Worm (Caenorhabditis elegans) whole organism, young adult: ENCODE measurements around the gene T27E7.9.

Experiments
- B0019.2 ChIP-seq: fragments of 200-800 bp; sonication (Bioruptor generic); conservative IDR thresholded peaks from 2 replicates; pipeline ENCODE4 v1.3.6; 2022; ENCODE audit warnings: missing genetic modification reagents, missing genetic modification characterization, missing compliant biosample characterization
- C17E4.6 ChIP-seq: fragments of 200-800 bp; sonication (Bioruptor generic); IDR thresholded peaks from 2 replicates; pipeline ENCODE4 v1.3.6; 2022; ENCODE audit warnings: missing genetic modification reagents, missing genetic modification characterization, missing compliant biosample characterization
- F52B5.7 ChIP-seq: sonication (generic microtip); optimal IDR thresholded peaks from 2 replicates; lab custom pipeline; 2016; ENCODE audit warnings: mild to moderate bottlenecking, missing genetic modification characterization, missing compliant biosample characterization
- F57C9.4 ChIP-seq: sonication (generic microtip); optimal IDR thresholded peaks from 2 replicates; lab custom pipeline; 2017; ENCODE audit warnings: mild to moderate bottlenecking, missing genetic modification characterization, missing compliant biosample characterization
- Y53G8AR.9 ChIP-seq: fragments of 200-800 bp; sonication (Bioruptor generic); conservative IDR thresholded peaks from 2 replicates; pipeline ENCODE4 v1.3.6; 2022; ENCODE audit warnings: missing genetic modification reagents, missing genetic modification characterization, missing compliant biosample characterization
- Y79H2A.3 ChIP-seq: fragments of 200-800 bp; sonication (Bioruptor generic); conservative IDR thresholded peaks from 2 replicates; pipeline ENCODE4 v1.3.6; 2022; ENCODE audit warnings: missing genetic modification reagents, missing genetic modification characterization, missing compliant biosample characterization
- ZK185.1 ChIP-seq: sonication (generic microtip); optimal IDR thresholded peaks from 2 replicates; lab custom pipeline; 2016; ENCODE audit warnings: mild to moderate bottlenecking, missing genetic modification characterization, missing compliant biosample characterization; ENCODE audit not compliant: poor library complexity, severe bottlenecking
- ama-1 ChIP-seq, 3 experiments: fragments of 150-350 bp in 1 of 3; sonication (generic microtip) in 2 of 3; optimal IDR thresholded peaks; 2 replicates each; lab custom pipeline; 2014 to 2018; ENCODE audit warnings: missing biosample characterization in 2 of 3, missing genetic modification characterization in 2 of 3, missing genetic modification reagents in 2 of 3
- athp-1 ChIP-seq: sonication (generic microtip); optimal IDR thresholded peaks from 2 replicates; lab custom pipeline; 2017; ENCODE audit warnings: mild to moderate bottlenecking, missing genetic modification characterization, missing compliant biosample characterization
- attf-6 ChIP-seq: fragments of 200-800 bp; sonication (Bioruptor generic); IDR thresholded peaks from 2 replicates; pipeline ENCODE4 v1.3.6; 2022; ENCODE audit warnings: missing genetic modification reagents, missing genetic modification characterization, missing compliant biosample characterization
- cebp-1 ChIP-seq, 2 experiments: fragments of 200-800 bp in 1 of 2; sonication (Bioruptor generic) in 1 of 2; sonication (generic microtip) in 1 of 2; IDR thresholded peaks in 1 of 2; optimal IDR thresholded peaks in 1 of 2; 2 replicates each; pipeline versions ENCODE4 v1.3.6 to Lab custom; 2017 to 2022; ENCODE audit warnings: missing compliant biosample characterization in 2 of 2, missing genetic modification characterization in 2 of 2, mild to moderate bottlenecking in 1 of 2, missing genetic modification reagents in 1 of 2, moderate library complexity in 1 of 2
- cebp-2 ChIP-seq: fragments of 200-800 bp; sonication (Bioruptor generic); IDR thresholded peaks from 2 replicates; pipeline ENCODE4 v1.3.6; 2022; ENCODE audit warnings: missing genetic modification characterization, missing compliant biosample characterization
- ceh-91 ChIP-seq: fragments of 200-800 bp; sonication (Bioruptor generic); IDR thresholded peaks from 2 replicates; pipeline ENCODE4 v1.3.6; 2022; ENCODE audit warnings: missing genetic modification reagents, missing genetic modification characterization, missing compliant biosample characterization
- dpff-1 ChIP-seq: sonication (generic microtip); optimal IDR thresholded peaks from 2 replicates; lab custom pipeline; 2017; ENCODE audit warnings: mild to moderate bottlenecking, missing genetic modification characterization, missing compliant biosample characterization
- gei-17 ChIP-seq: fragments of 200-800 bp; sonication (Bioruptor generic); optimal IDR thresholded peaks from 2 replicates; lab custom pipeline; 2018; ENCODE audit warnings: mild to moderate bottlenecking, missing genetic modification characterization, missing compliant biosample characterization
- hmg-20 ChIP-seq: fragments of 200-800 bp; sonication (Bioruptor generic); IDR thresholded peaks from 2 replicates; pipeline ENCODE4 v1.3.6; 2022; ENCODE audit warnings: missing genetic modification reagents, missing genetic modification characterization, missing compliant biosample characterization
- hsf-1 ChIP-seq: fragments of 200-800 bp; sonication (Bioruptor generic); IDR thresholded peaks from 2 replicates; pipeline ENCODE4 v1.3.6; 2022; ENCODE audit warnings: missing genetic modification reagents, missing genetic modification characterization, missing compliant biosample characterization
- lin-54 ChIP-seq: fragments of 200-800 bp; sonication (Bioruptor generic); optimal IDR thresholded peaks from 2 replicates; lab custom pipeline; 2018; ENCODE audit warnings: mild to moderate bottlenecking, missing genetic modification characterization, missing compliant biosample characterization
- lsl-1 ChIP-seq: fragments of 200-800 bp; sonication (Bioruptor generic); optimal IDR thresholded peaks from 2 replicates; lab custom pipeline; 2018; ENCODE audit warnings: mild to moderate bottlenecking, missing genetic modification characterization, moderate library complexity, missing compliant biosample characterization
- madf-6 ChIP-seq: fragments of 200-800 bp; sonication (Bioruptor generic); IDR thresholded peaks from 2 replicates; pipeline ENCODE4 v1.3.6; 2022; ENCODE audit warnings: missing genetic modification reagents, missing genetic modification characterization, missing compliant biosample characterization
- mcd-1 ChIP-seq: fragments of 200-800 bp; sonication (Bioruptor generic); IDR thresholded peaks from 2 replicates; pipeline ENCODE4 v1.3.6; 2022; ENCODE audit warnings: missing genetic modification reagents, missing genetic modification characterization, missing compliant biosample characterization
- mxl-1 ChIP-seq: sonication (generic microtip); optimal IDR thresholded peaks from 2 replicates; lab custom pipeline; 2016; ENCODE audit warnings: missing genetic modification characterization, missing compliant biosample characterization
- nfya-1 ChIP-seq: sonication (generic microtip); optimal IDR thresholded peaks from 2 replicates; lab custom pipeline; 2017; ENCODE audit warnings: antibody characterized with exemption, missing compliant biosample characterization, missing genetic modification characterization, borderline replicate concordance; ENCODE audit not compliant: insufficient read depth
- nfya-2 ChIP-seq: fragments of 200-800 bp; sonication (Bioruptor generic); IDR thresholded peaks from 2 replicates; pipeline ENCODE4 v1.3.6; 2022; ENCODE audit warnings: missing genetic modification reagents, missing genetic modification characterization, missing compliant biosample characterization
- nhr-179 ChIP-seq: sonication (generic microtip); optimal IDR thresholded peaks from 2 replicates; lab custom pipeline; 2016; ENCODE audit warnings: mild to moderate bottlenecking, missing genetic modification characterization, missing compliant biosample characterization
- pbrm-1 ChIP-seq: fragments of 200-800 bp; sonication (Bioruptor generic); IDR thresholded peaks from 2 replicates; pipeline ENCODE4 v1.3.6; 2022; ENCODE audit warnings: missing genetic modification reagents, missing genetic modification characterization, missing compliant biosample characterization
- pha-4 ChIP-seq: fragments of 150-350 bp; sonication (generic microtip); optimal IDR thresholded peaks from 2 replicates; lab custom pipeline; 2014; ENCODE audit warnings: missing biosample characterization, missing genetic modification reagents, missing genetic modification characterization
- rpc-1 ChIP-seq, 2 experiments: fragments of 150-350 bp in 1 of 2; sonication (generic microtip) in 1 of 2; optimal IDR thresholded peaks; 2 replicates each; lab custom pipeline; 2014 to 2018; ENCODE audit warnings: missing biosample characterization in 1 of 2, missing genetic modification characterization in 1 of 2, missing genetic modification reagents in 1 of 2, missing genotype in 1 of 2
- sdz-38 ChIP-seq: sonication (generic microtip); optimal IDR thresholded peaks from 2 replicates; lab custom pipeline; 2016; ENCODE audit warnings: missing genotype, missing genetic modification characterization, missing compliant biosample characterization
- snpc-1.1 ChIP-seq: sonication (generic microtip); optimal IDR thresholded peaks from 2 replicates; lab custom pipeline; 2017; ENCODE audit warnings: missing genetic modification characterization, mild to moderate bottlenecking, missing compliant biosample characterization, antibody characterized with exemption, moderate library complexity, missing genotype, missing genetic modification reagents; ENCODE audit not compliant: insufficient read depth
- snpc-3.4 ChIP-seq: sonication (generic microtip); optimal IDR thresholded peaks from 2 replicates; lab custom pipeline; 2017; ENCODE audit warnings: missing genetic modification characterization, mild to moderate bottlenecking, missing compliant biosample characterization, antibody characterized with exemption, moderate library complexity, missing genotype, missing genetic modification reagents
- snpc-4 ChIP-seq, 5 experiments: fragments of 150-350 bp in 1 of 5; sonication (generic microtip) in 4 of 5; optimal IDR thresholded peaks; 2 replicates each; lab custom pipeline; 2014 to 2018; ENCODE audit warnings: missing genetic modification characterization in 5 of 5, missing biosample characterization in 3 of 5, antibody characterized with exemption in 2 of 5, mild to moderate bottlenecking in 2 of 5, missing compliant biosample characterization in 2 of 5, missing genotype in 2 of 5, moderate library complexity in 2 of 5, missing genetic modification reagents in 1 of 5
- ztf-18 ChIP-seq: sonication (generic microtip); optimal IDR thresholded peaks from 2 replicates; lab custom pipeline; 2016; ENCODE audit warnings: missing genotype, mild to moderate bottlenecking, missing genetic modification characterization, missing compliant biosample characterization
- ztf-3 ChIP-seq: fragments of 200-800 bp; sonication (Bioruptor generic); optimal IDR thresholded peaks from 2 replicates; lab custom pipeline; 2018; ENCODE audit warnings: mild to moderate bottlenecking, missing genetic modification characterization, missing compliant biosample characterization

T27E7.9 gene

ce11 chrIV:14594249-14594648, 45.0 kb upstream of the T27E7.9 start (continued):
- TF ChIP-seq mcd-1 (GFP tag; lab: Robert Waterston, UW) (no peak), mxl-1 (tag; lab: Kevin White, UChicago) (no peak), dpff-1 (tag; lab: Kevin White, UChicago) (no peak), cebp-1 (GFP tag; IDR thresholded peaks at IDR 0.05; lab: Robert Waterston, UW) (peak; percentile 22; the same call in 1 of the 2 replicates), cebp-1 (tag; optimal IDR thresholded peaks at IDR 0.05; lab: Kevin White, UChicago) (no peak), nfya-2 (no peak), ZK185.1 (tag; lab: Kevin White, UChicago) (peak; percentile 75), hsf-1 (GFP tag; lab: Robert Waterston, UW) (no peak), hmg-20 (no peak), rpc-1 (optimal IDR thresholded peaks at IDR 0.05; lab: Kevin White, UChicago) (no peak), rpc-1 (tag; optimal IDR thresholded peaks at IDR 0.05; lab: Kevin White, UChicago) (no peak), pha-4 (peak; percentile 45), madf-6 (GFP tag; lab: Robert Waterston, UW) (no peak), gei-17 (GFP tag; lab: Kevin White, UChicago) (no peak), nfya-1 (tag; lab: Kevin White, UChicago) (no peak), snpc-3.4 (no peak), C17E4.6 (GFP tag; lab: Robert Waterston, UW) (no peak), ama-1 (optimal IDR thresholded peaks at IDR 0.05; lab: Kevin White, UChicago) (no peak), ama-1 (GFP tag; optimal IDR thresholded peaks at IDR 0.05; lab: Kevin White, UChicago) (no peak), B0019.2 (GFP tag; lab: Robert Waterston, UW) (no peak)

- TF ChIP-seq F52B5.7 (tag; lab: Kevin White, UChicago) (no peak), Y79H2A.3 (no peak)
- TF ChIP-seq, all 124 proteins: peak for 0
These were observed 38.4 kb upstream of the T27E7.9 start for ce11 chrIV:14587589-14587988.

ce11 chrIV:14586759-14587158, 37.6 kb upstream of the T27E7.9 start:
- no peak for TF ChIP-seq ztf-18
- TF ChIP-seq Y53G8AR.9 (GFP tag; lab: Robert Waterston, UW) = no peak
- no peak for TF ChIP-seq sdz-38
- no peak for TF ChIP-seq lin-54 (GFP tag; lab: Kevin White, UChicago)
- TF ChIP-seq pbrm-1 (GFP tag; lab: Robert Waterston, UW) = no peak
- no peak for TF ChIP-seq F57C9.4
- no peak for TF ChIP-seq ztf-3 (GFP tag; lab: Kevin White, UChicago)
- no peak for TF ChIP-seq mxl-1 (tag; lab: Kevin White, UChicago)
- TF ChIP-seq athp-1 = no peak
- no peak for TF ChIP-seq nhr-179 (tag; lab: Kevin White, UChicago)
- TF ChIP-seq ceh-91 (GFP tag; lab: Robert Waterston, UW) = no peak
- TF ChIP-seq cebp-2 (GFP tag; lab: Robert Waterston, UW) = no peak
- peak; percentile 5 for TF ChIP-seq snpc-1.1 (tag; lab: Kevin White, UChicago)
- TF ChIP-seq lsl-1 (GFP tag; lab: Kevin White, UChicago) = no peak
- TF ChIP-seq attf-6 (GFP tag; lab: Robert Waterston, UW) = peak; percentile 71
- peak; percentile 64 for TF ChIP-seq snpc-4 (GFP tag; optimal IDR thresholded peaks at IDR 0.05; lab: Kevin White, UChicago)
- TF ChIP-seq snpc-4 (tag; optimal IDR thresholded peaks at IDR 0.05; lab: Kevin White, UChicago) = peak in 2 of 4 experiments; percentile 70 to 84
- TF ChIP-seq F52B5.7 (tag; lab: Kevin White, UChicago) = no peak
